Fruit fly (Drosophila melanogaster): ENCODE data around the gene CG15561.

The CG15561 gene

dm6 chr3R:31263934-31264333 lies 48.2 kb upstream of the CG15561 start (continued):
- TF ChIP-seq CG18011 (GFP tag; optimal IDR thresholded peaks at IDR 0.05) (peak; percentile 95), kni (GFP tag; optimal IDR thresholded peaks at IDR 0.05) (no peak), CG9437 (GFP tag; optimal IDR thresholded peaks at IDR 0.05) (no peak), Hey (tag; optimal IDR thresholded peaks at IDR 0.05) (no peak), CG14965 (GFP tag; optimal IDR thresholded peaks at IDR 0.05; ENCODE audit: borderline replicate concordance) (no peak), lov (optimal IDR thresholded peaks at IDR 0.05) (no peak), lov (GFP tag; IDR thresholded peaks at IDR 0.05) (0 out of 3 replicates have a peak, but pooled peaks have one; percentile 23), CG2199 (GFP tag; IDR thresholded peaks at IDR 0.05) (peak; percentile 78; the same call in 2 of the 3 replicates), bcd (GFP tag; optimal IDR thresholded peaks at IDR 0.05) (peak; percentile 11), Ada2b (GFP tag; IDR thresholded peaks at IDR 0.05) (no peak), fd64A (GFP tag; optimal IDR thresholded peaks at IDR 0.05) (no peak), CG4424 (GFP tag; optimal IDR thresholded peaks at IDR 0.05) (peak; percentile 0), CG10366 (GFP tag; IDR thresholded peaks at IDR 0.05) (no peak), CG6654 (GFP tag; optimal IDR thresholded peaks at IDR 0.05) (no peak), CG42726 (GFP tag; IDR thresholded peaks at IDR 0.05; ENCODE audit: partially characterized antibody) (no peak), CG12104 (GFP tag; optimal IDR thresholded peaks at IDR 0.05) (no peak), Hsf (GFP tag; optimal IDR thresholded peaks at IDR 0.05) (no peak), fd102C (GFP tag; optimal IDR thresholded peaks at IDR 0.05) (no peak), Lim3 (GFP tag; IDR thresholded peaks at IDR 0.05) (no peak), CG15601 (tag; optimal IDR thresholded peaks at IDR 0.05) (no peak), chif (GFP tag; optimal IDR thresholded peaks at IDR 0.05) (no peak), Med (GFP tag) (peak; percentile 84), ase (GFP tag; IDR thresholded peaks at IDR 0.05) (no peak), CG8388 (GFP tag; optimal IDR thresholded peaks at IDR 0.05) (no peak), CG3838 (GFP tag; optimal IDR thresholded peaks at IDR 0.05) (no peak), sna (GFP tag; IDR thresholded peaks at IDR 0.05; ENCODE audit: partially characterized antibody) (no peak), CG31441 (GFP tag; IDR thresholded peaks at IDR 0.05) (no peak), gcm (GFP tag; optimal IDR thresholded peaks at IDR 0.05) (no peak), CG6791 (GFP tag; IDR thresholded peaks at IDR 0.05; ENCODE audit: partially characterized antibody) (no peak), Eip74EF (GFP tag; optimal IDR thresholded peaks at IDR 0.05) (peak in 1 of 2 experiments; percentile 30), CG7839 (tag; optimal IDR thresholded peaks at IDR 0.05) (peak; percentile 22), bigmax (GFP tag; optimal IDR thresholded peaks at IDR 0.05) (no peak), jigr1 (GFP tag; IDR thresholded peaks at IDR 0.05) (no peak), crc (GFP tag; optimal IDR thresholded peaks at IDR 0.05) (no peak), luna (GFP tag; optimal IDR thresholded peaks at IDR 0.05) (no peak), wdn (GFP tag; IDR thresholded peaks at IDR 0.05) (no peak), grau (tag; optimal IDR thresholded peaks at IDR 0.05) (no peak), tin (GFP tag; optimal IDR thresholded peaks at IDR 0.05) (no peak), Ets97D (GFP tag; optimal IDR thresholded peaks at IDR 0.05) (peak; percentile 97), CG12155 (GFP tag; optimal IDR thresholded peaks at IDR 0.05) (no peak), Max (GFP tag; optimal IDR thresholded peaks at IDR 0.05) (no peak), CG7987 (GFP tag; optimal IDR thresholded peaks at IDR 0.05) (peak; percentile 30), H2.0 (GFP tag; IDR thresholded peaks at IDR 0.05) (no peak), Myb (GFP tag; optimal IDR thresholded peaks at IDR 0.05) (no peak), Usf (GFP tag; optimal IDR thresholded peaks at IDR 0.05) (no peak), salm (tag; optimal IDR thresholded peaks at IDR 0.05) (no peak), NfI (GFP tag; optimal IDR thresholded peaks at IDR 0.05) (no peak), Ets65A (GFP tag) (peak; percentile 7), ftz-f1 (GFP tag; optimal IDR thresholded peaks at IDR 0.05) (peak; percentile 75), CG14710 (tag; optimal IDR thresholded peaks at IDR 0.05) (no peak), CG10543 (GFP tag; optimal IDR thresholded peaks at IDR 0.05) (no peak), Dbx (GFP tag; IDR thresholded peaks at IDR 0.05) (no peak)
